Worm (Caenorhabditis elegans): ENCODE measurements around the gene mrps-12.

mrps-12 gene

DNA sequence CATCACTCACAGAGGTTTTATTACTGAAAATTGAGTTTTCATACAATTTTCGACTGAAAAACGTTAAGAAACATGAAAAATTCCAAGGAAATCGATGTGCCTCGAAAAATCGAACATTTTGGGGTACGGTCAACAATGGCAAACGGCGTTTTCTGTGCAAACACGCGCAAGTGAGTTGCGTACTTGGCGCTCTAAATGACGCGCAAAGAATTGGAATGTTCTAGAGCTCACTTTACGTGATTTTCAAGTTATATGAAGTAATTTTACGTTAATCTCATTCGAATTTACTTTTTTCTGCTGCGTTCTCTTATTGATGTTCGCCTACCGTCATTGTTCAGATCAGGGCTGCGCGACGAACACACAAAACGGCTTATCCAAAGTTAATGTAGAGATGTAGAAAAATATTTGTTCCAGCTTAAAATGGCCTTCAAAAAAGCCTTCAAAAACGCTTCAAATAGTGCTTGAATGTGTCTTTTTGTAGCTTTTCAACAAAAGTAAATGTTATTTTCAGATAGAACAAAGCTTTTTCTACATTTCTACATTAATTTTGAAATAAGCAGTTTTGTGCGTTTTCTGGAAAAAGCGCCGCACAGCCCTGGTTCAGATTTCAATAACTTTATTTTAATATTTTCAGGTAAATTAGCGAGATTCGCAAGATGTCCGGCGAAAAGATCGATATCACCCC, 7.8 kb downstream of the mrps-12 start, which contains the start of the genes F31D4.2 and fkb-6:
TSS of gene F31D4.2 (minus strand) at position 23 of the 685 bp plus-strand sequence.
TSS of gene fkb-6 (plus strand) at position 635 of the 685 bp plus-strand sequence.
- TF ChIP-seq B0310.2 (tag; optimal IDR thresholded peaks at IDR 0.05) (no peak), F13C5.2 (tag; optimal IDR thresholded peaks at IDR 0.05) (peak; percentile 56)

DNA sequence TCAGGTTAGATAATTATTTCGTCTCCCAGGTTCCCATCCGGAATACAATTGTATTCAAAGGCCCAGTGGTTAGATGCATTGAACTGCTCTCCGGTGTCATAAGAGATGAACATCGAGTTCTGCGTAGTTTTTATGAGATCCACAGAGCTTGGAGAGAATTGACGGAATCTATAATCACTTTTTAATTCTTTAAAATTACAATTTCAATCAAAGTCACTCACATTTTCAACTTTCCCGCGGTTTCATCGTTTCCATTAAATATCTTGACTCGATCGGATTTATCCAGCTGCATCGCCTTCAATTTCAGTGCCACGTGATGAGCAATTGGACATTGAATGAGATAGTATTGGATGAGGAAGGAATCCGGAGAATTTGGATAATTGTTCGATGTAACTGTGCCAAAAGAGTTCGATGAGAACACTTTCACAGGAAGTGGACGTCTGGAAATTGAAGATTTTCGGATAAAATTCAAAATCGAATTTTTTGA, 9.9 kb downstream of the mrps-12 start:
- TF ChIP-seq ets-7 (tag; optimal IDR thresholded peaks at IDR 0.05) (no peak), pes-1 (GFP tag; IDR thresholded peaks at IDR 0.05) (no peak), hmg-4 (GFP tag; optimal IDR thresholded peaks at IDR 0.05) (no peak)

DNA sequence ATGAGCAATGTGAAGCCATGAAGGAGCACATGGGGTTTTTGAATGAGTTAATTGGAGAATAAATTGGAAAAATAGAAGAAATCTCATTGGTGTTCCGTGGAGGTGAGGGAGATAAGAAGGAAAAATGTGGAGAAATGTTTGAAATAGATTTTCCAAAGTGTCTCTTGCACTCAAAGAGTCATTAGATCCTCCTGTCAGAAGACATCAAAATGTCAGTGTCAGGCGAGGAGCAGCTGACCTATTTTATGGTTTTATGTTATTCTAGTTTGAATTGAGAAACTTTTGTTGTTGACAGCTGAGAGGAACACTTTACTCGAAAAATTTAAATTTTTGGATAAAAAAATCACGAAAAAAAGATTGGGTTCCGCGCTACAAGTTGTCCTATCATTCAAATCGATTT, 12.7 kb downstream of the mrps-12 start, which contains the start of gene clec-264:
TSS of gene clec-264 (minus strand) at position 122 of the 400 bp plus-strand sequence.
- TF ChIP-seq hmbx-1 (tag; optimal IDR thresholded peaks at IDR 0.05) (no peak), sea-1 (GFP tag; conservative IDR thresholded peaks at IDR 0.05) (0 out of 2 replicates have a peak, but pooled peaks have one; percentile 6)

DNA sequence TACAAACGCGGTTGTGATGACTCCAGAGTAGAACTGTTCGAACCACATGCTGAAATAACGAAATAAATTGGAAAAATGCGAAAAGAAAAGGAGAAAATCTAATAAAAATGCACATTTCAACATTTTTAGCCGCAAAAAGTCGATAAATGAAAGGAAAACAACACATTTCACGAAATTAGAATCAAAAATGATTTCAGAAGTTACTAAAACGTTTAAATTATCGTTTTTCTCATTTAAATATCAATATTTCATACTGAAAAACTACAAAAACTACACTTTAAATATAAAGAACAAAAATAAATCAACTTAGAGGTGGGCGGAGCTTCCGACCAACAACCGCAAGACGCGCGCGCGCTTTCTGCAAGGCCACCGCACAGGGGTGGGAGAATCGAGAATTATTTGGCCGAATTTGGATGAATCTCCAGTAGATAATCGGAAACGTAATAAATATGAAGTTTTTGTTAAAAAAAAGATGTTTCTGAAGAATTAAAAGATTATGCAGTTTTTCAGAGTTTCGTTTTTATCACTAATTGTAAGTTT, 14.0 kb downstream of the mrps-12 start, which contains the start of gene ndua-1:
TSS of gene ndua-1 (minus strand) at position 51 of the 540 bp plus-strand sequence.
- TF ChIP-seq F13C5.2 (tag; optimal IDR thresholded peaks at IDR 0.05) = peak; percentile 70
- 0 out of 2 replicates have a peak, but pooled peaks have one; percentile 33 for TF ChIP-seq pes-1 (GFP tag; IDR thresholded peaks at IDR 0.05)
- TF ChIP-seq ceh-13 (GFP tag; optimal IDR thresholded peaks at IDR 0.05) = no peak
- TF ChIP-seq hmg-4 (GFP tag; optimal IDR thresholded peaks at IDR 0.05) = peak; percentile 9

DNA sequence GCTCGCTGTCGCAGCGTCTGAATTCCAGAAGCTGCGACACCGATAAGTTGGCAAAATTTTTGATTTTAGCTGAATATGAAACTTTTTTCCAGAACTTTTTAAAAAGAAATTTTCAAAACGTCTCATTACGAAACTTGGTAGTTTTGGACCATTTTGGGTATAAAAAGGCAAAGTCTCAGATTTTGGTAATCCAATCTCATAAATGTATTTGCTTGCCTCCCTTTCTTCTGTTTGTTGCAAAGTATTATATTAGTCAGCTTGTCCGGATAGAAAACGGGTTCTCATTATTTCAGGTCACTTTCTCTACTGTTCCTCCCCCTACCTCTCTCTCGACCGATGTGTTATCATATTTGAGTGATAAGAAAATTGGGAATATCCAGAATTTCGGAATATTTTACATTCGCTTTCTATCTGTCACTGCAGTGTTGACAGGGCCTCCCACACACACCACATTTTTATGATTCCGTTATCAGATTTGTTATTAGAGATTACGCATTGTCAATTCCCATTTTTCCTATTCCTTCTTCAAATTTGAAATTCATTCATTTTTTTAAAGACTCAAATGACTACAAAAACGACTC, 15.8 kb downstream of the mrps-12 start, which contains the start of gene F31D4.5:
TSS of gene F31D4.5 (plus strand) at position 491 of the 581 bp plus-strand sequence.
- TF ChIP-seq scrt-1 (GFP tag; IDR thresholded peaks at IDR 0.05) (no peak), hnd-1 (tag; optimal IDR thresholded peaks at IDR 0.05) (no peak), ceh-13 (GFP tag; optimal IDR thresholded peaks at IDR 0.05) (no peak), tra-4 (tag; optimal IDR thresholded peaks at IDR 0.05) (no peak), B0310.2 (tag; optimal IDR thresholded peaks at IDR 0.05) (no peak), sea-1 (GFP tag; conservative IDR thresholded peaks at IDR 0.05) (no peak), tbx-37 (GFP tag; conservative IDR thresholded peaks at IDR 0.05) (no peak), aly-1 (tag; optimal IDR thresholded peaks at IDR 0.05) (no peak), flt-1 (GFP tag; IDR thresholded peaks at IDR 0.05) (no peak), pes-1 (GFP tag; IDR thresholded peaks at IDR 0.05) (no peak), ceh-36 (tag; optimal IDR thresholded peaks at IDR 0.05) (no peak), ama-1 (optimal IDR thresholded peaks at IDR 0.05) (no peak)

DNA sequence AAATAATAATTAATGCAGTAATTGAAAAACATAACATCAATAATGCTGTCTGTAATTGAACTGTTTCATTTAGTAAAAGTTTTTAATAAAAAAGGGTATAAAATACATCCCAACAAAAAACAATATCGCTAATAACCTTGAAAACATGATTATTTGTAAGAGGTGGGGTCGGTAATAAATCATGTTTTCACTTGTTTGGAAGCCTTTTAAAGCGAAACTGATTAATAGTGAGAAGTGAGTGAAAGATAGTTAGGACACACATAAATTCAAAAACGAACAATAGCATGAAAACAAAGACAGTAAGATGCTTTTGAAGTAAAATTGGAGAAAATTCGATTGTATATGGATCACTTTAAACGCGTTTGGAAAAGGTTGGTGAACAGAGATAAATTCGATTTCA, 23.2 kb downstream of the mrps-12 start, which contains the start of gene try-4:
TSS of gene try-4 (minus strand) at position 74 of the 400 bp plus-strand sequence.
- TF ChIP-seq scrt-1 (GFP tag; IDR thresholded peaks at IDR 0.05) = no peak
- TF ChIP-seq ama-1 (optimal IDR thresholded peaks at IDR 0.05) = no peak
- no peak for TF ChIP-seq hnd-1 (tag; optimal IDR thresholded peaks at IDR 0.05)
- TF ChIP-seq ceh-13 (GFP tag; optimal IDR thresholded peaks at IDR 0.05) = no peak
- no peak for TF ChIP-seq sea-1 (GFP tag; conservative IDR thresholded peaks at IDR 0.05)
- TF ChIP-seq ceh-36 (tag; optimal IDR thresholded peaks at IDR 0.05) = no peak
- no peak for TF ChIP-seq ets-7 (tag; optimal IDR thresholded peaks at IDR 0.05)
- no peak for TF ChIP-seq hmbx-1 (tag; optimal IDR thresholded peaks at IDR 0.05)
- TF ChIP-seq tra-4 (tag; optimal IDR thresholded peaks at IDR 0.05) = no peak
- TF ChIP-seq B0310.2 (tag; optimal IDR thresholded peaks at IDR 0.05) = no peak
- no peak for TF ChIP-seq tbx-37 (GFP tag; conservative IDR thresholded peaks at IDR 0.05)
- no peak for TF ChIP-seq pes-1 (GFP tag; IDR thresholded peaks at IDR 0.05)

DNA sequence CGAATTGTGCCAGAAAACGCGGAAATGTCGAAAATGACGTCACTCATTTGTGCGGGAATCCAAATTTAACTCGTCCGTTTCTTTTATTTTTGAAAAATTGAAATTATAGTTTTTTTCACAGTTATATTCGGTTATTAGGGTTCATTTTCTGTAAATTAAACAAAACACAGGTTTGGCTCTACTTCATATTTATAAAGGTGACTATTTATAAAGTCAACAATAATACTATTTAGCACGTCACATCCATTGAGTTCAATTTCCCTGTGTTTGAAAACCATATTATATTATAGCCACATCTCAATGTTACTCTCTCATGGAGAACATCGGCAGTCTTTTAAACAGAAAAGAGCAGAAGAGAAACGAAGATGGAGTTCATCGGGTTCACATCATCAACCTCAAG, 24.8 kb downstream of the mrps-12 start, which contains the start of gene twk-35:
TSS of gene twk-35 (plus strand) at position 301 of the 400 bp plus-strand sequence.
- TF ChIP-seq scrt-1 (GFP tag; IDR thresholded peaks at IDR 0.05) (no peak), hmbx-1 (tag; optimal IDR thresholded peaks at IDR 0.05) (no peak), ama-1 (optimal IDR thresholded peaks at IDR 0.05) (no peak), ceh-13 (GFP tag; optimal IDR thresholded peaks at IDR 0.05) (no peak), tra-4 (tag; optimal IDR thresholded peaks at IDR 0.05) (no peak), tbx-11 (GFP tag; IDR thresholded peaks at IDR 0.05) (no peak), sea-1 (GFP tag; conservative IDR thresholded peaks at IDR 0.05) (no peak), pes-1 (GFP tag; IDR thresholded peaks at IDR 0.05) (no peak), tbx-37 (GFP tag; conservative IDR thresholded peaks at IDR 0.05) (no peak), B0310.2 (tag; optimal IDR thresholded peaks at IDR 0.05) (no peak), hnd-1 (tag; optimal IDR thresholded peaks at IDR 0.05) (no peak), hmg-4 (GFP tag; optimal IDR thresholded peaks at IDR 0.05) (no peak)

DNA sequence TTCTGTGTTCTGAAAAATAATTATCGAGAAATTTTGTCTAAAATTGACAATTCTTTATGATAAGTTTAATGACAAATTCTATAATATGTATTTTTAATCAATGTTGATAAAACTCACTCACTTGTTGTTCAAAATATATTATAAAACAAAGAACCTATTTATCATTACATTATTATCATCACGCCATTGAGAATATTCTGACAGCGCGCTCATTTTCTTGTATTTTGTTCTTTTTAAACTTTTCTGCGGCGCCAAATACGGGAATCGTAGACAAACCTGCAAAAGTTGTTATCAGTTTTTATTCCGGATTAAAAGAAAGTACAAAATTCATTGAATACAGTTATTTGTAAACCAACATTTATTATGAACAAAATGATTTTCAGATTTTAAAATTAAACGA, 28.5 kb downstream of the mrps-12 start:
- TF ChIP-seq hmg-4 (GFP tag; optimal IDR thresholded peaks at IDR 0.05) (no peak), sea-1 (GFP tag; conservative IDR thresholded peaks at IDR 0.05) (no peak), ceh-13 (GFP tag; optimal IDR thresholded peaks at IDR 0.05) (no peak), F13C5.2 (tag; optimal IDR thresholded peaks at IDR 0.05) (no peak), tra-4 (tag; optimal IDR thresholded peaks at IDR 0.05) (no peak), pes-1 (GFP tag; IDR thresholded peaks at IDR 0.05) (no peak), scrt-1 (GFP tag; IDR thresholded peaks at IDR 0.05) (no peak), ama-1 (optimal IDR thresholded peaks at IDR 0.05) (no peak), tbx-11 (GFP tag; IDR thresholded peaks at IDR 0.05) (no peak), flt-1 (GFP tag; IDR thresholded peaks at IDR 0.05) (no peak), tbx-37 (GFP tag; conservative IDR thresholded peaks at IDR 0.05) (no peak), hnd-1 (tag; optimal IDR thresholded peaks at IDR 0.05) (no peak), ceh-36 (tag; optimal IDR thresholded peaks at IDR 0.05) (no peak), B0310.2 (tag; optimal IDR thresholded peaks at IDR 0.05) (no peak), aly-1 (tag; optimal IDR thresholded peaks at IDR 0.05) (no peak), ets-7 (tag; optimal IDR thresholded peaks at IDR 0.05) (no peak), hmbx-1 (tag; optimal IDR thresholded peaks at IDR 0.05) (no peak)

All from whole organism, early embryonic.